Worm (Caenorhabditis elegans) whole organism, young adult: ENCODE data around the gene daf-31.

Experiments used
- F37B4.10 ChIP-seq: fragments of 200-800 bp; sonication (Bioruptor generic); IDR thresholded peaks from 2 replicates; pipeline ENCODE4 v1.3.6; 2022; ENCODE audit warnings: missing genetic modification characterization, missing compliant biosample characterization
- F49E8.2 ChIP-seq: sonication (generic microtip); optimal IDR thresholded peaks from 3 replicates; lab custom pipeline; 2017; ENCODE audit warnings: missing genetic modification characterization, mild to moderate bottlenecking, missing compliant biosample characterization, antibody characterized with exemption, moderate library complexity; ENCODE audit not compliant: insufficient read depth
- K12H6.12 ChIP-seq: fragments of 200-800 bp; sonication (Bioruptor generic); optimal IDR thresholded peaks from 2 replicates; lab custom pipeline; 2018; ENCODE audit warnings: mild to moderate bottlenecking, missing genetic modification characterization, missing compliant biosample characterization
- akir-1 ChIP-seq: fragments of 200-800 bp; sonication (Bioruptor generic); optimal IDR thresholded peaks from 2 replicates; lab custom pipeline; 2018; ENCODE audit warnings: mild to moderate bottlenecking, missing genetic modification characterization, moderate library complexity, missing compliant biosample characterization
- nfya-1 ChIP-seq: sonication (generic microtip); optimal IDR thresholded peaks from 2 replicates; lab custom pipeline; 2017; ENCODE audit warnings: antibody characterized with exemption, missing compliant biosample characterization, missing genetic modification characterization, borderline replicate concordance; ENCODE audit not compliant: insufficient read depth
- unc-62 ChIP-seq: fragments of 150-350 bp; optimal IDR thresholded peaks from 2 replicates; lab custom pipeline; 2014; ENCODE audit warnings: missing biosample characterization, missing genetic modification reagents, missing genetic modification characterization
- xnd-1 ChIP-seq: sonication (generic microtip); optimal IDR thresholded peaks from 2 replicates; lab custom pipeline; 2016; ENCODE audit warnings: missing genotype, missing genetic modification reagents, missing genetic modification characterization, missing compliant biosample characterization

ce11 chrIV:8266024-8266949, 23.8 kb upstream of the daf-31 start:
- no peak for TF ChIP-seq unc-62 (GFP tag; lab: Kevin White, UChicago)
- no peak for TF ChIP-seq F49E8.2 (tag; lab: Kevin White, UChicago)
- TF ChIP-seq nfya-1 (tag; lab: Kevin White, UChicago), result no peak
- no peak for TF ChIP-seq xnd-1 (tag; lab: Kevin White, UChicago)
- no peak for TF ChIP-seq akir-1 (GFP tag; lab: Kevin White, UChicago)
- TF ChIP-seq K12H6.12 (tag; lab: Kevin White, UChicago), result no peak
- TF ChIP-seq F37B4.10 (GFP tag; lab: Robert Waterston, UW), result no peak
